Worm (Caenorhabditis elegans) whole organism, late embryonic: Measurements from ENCODE around the gene bbs-4.

Source experiments
- C38D4.7 ChIP-seq: fragments of 200-800 bp; sonication (Bioruptor generic); optimal IDR thresholded peaks from 2 replicates; lab custom pipeline; 2018; ENCODE audit warnings: mild to moderate bottlenecking, missing genetic modification characterization, moderate library complexity, missing compliant biosample characterization
- K09A11.1 ChIP-seq: sonication (generic microtip); optimal IDR thresholded peaks from 2 replicates; lab custom pipeline; 2017; ENCODE audit warnings: antibody characterized with exemption, mild to moderate bottlenecking, missing genetic modification characterization, missing compliant biosample characterization; ENCODE audit not compliant: insufficient read depth
- ama-1 ChIP-seq: fragments of 150-350 bp; optimal IDR thresholded peaks from 2 replicates; lab custom pipeline; 2014
- dve-1 ChIP-seq: sonication (generic microtip); optimal IDR thresholded peaks from 2 replicates; lab custom pipeline; 2017; ENCODE audit warnings: antibody characterized with exemption, mild to moderate bottlenecking, missing genetic modification characterization, missing compliant biosample characterization
- elt-2 ChIP-seq: sonication (generic microtip); optimal IDR thresholded peaks from 2 replicates; lab custom pipeline; 2016; ENCODE audit warnings: missing genetic modification reagents, missing genetic modification characterization, missing compliant biosample characterization
- lim-6 ChIP-seq: sonication (generic microtip); optimal IDR thresholded peaks from 2 replicates; lab custom pipeline; 2016; ENCODE audit warnings: missing genetic modification characterization, missing compliant biosample characterization
- lin-11 ChIP-seq: fragments of 200-800 bp; sonication (Bioruptor generic); optimal IDR thresholded peaks from 2 replicates; lab custom pipeline; 2018; ENCODE audit warnings: mild to moderate bottlenecking, missing genetic modification characterization, missing compliant biosample characterization
- madf-2 ChIP-seq: sonication (generic microtip); optimal IDR thresholded peaks from 2 replicates; lab custom pipeline; 2017; ENCODE audit warnings: missing genetic modification characterization, missing compliant biosample characterization
- mec-3 ChIP-seq: sonication (generic microtip); optimal IDR thresholded peaks from 2 replicates; lab custom pipeline; 2016; ENCODE audit warnings: borderline replicate concordance, missing genetic modification characterization, missing compliant biosample characterization
- pag-3 ChIP-seq: sonication (generic microtip); optimal IDR thresholded peaks from 2 replicates; lab custom pipeline; 2016; ENCODE audit warnings: missing compliant biosample characterization, missing genetic modification characterization, borderline replicate concordance
- pat-9 ChIP-seq: fragments of 200-800 bp; sonication (Bioruptor generic); optimal IDR thresholded peaks from 2 replicates; lab custom pipeline; 2018; ENCODE audit warnings: mild to moderate bottlenecking, missing genetic modification characterization, moderate library complexity, missing compliant biosample characterization
- pros-1 ChIP-seq: fragments of 150-350 bp; optimal IDR thresholded peaks from 2 replicates; lab custom pipeline; 2014; ENCODE audit warnings: missing biosample characterization, missing genetic modification reagents, missing genetic modification characterization
- unc-86 ChIP-seq: sonication (generic microtip); optimal IDR thresholded peaks from 2 replicates; lab custom pipeline; 2016; ENCODE audit warnings: missing genetic modification characterization, missing compliant biosample characterization
- ztf-16 ChIP-seq: sonication (generic microtip); optimal IDR thresholded peaks from 2 replicates; lab custom pipeline; 2017; ENCODE audit warnings: missing genetic modification characterization, missing compliant biosample characterization

bbs-4 gene

DNA sequence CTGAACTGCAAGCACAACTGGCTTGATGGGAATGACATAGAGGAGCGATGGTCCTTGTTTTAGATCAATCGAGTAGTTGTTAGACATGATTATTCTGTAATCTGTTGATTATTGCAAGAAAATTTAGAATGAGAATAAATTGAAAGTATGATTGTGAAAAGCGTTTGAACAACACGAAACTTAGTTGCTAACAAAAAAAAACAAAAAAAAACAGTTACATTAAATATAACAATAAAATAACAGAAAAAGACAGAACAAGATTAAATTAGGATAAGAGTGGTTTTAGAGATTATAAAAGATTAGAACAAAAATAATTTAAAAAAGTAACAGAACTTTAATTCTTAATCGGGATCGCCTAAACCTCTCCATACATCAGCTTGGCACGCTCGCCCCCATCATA is 48.8 kb downstream of the bbs-4 start, which contains the start of gene C48B4.9:
Gene C48B4.9, minus strand, starts transcription at position 101 of the 400 bp plus-strand sequence.
- TF ChIP-seq C38D4.7 (GFP tag; lab: Kevin White, UChicago) (no peak), pat-9 (no peak), ztf-16 (tag; lab: Kevin White, UChicago) (no peak), unc-86 (tag; lab: Kevin White, UChicago) (no peak), lin-11 (tag; lab: Kevin White, UChicago) (no peak), lim-6 (tag; lab: Kevin White, UChicago) (no peak), elt-2 (no peak), pros-1 (tag; lab: Kevin White, UChicago) (no peak)

DNA sequence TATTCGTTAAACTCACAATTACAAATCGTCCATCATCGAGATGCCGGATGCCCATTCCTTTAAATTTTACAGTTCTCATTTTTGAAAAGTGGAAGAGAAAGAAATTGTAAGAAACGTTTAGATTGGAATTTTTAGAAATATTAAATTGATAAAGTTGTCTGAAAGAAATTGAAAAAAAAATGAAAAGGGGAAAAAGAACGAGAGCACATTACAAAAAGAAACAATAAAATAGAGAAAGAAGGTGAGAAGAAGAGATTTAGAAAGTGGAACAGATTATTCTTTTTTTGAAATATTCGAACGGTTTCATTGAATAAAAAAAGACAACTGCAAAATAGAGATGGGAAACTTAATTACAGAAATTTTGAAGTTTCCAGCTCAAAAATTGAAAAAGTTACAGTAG is 50.8 kb downstream of the bbs-4 start, which contains the start of gene C48B4.8:
Gene C48B4.8, minus strand, starts transcription at position 101 of the 400 bp plus-strand sequence.
- no peak for TF ChIP-seq pag-3 (tag; lab: Kevin White, UChicago)
- no peak for TF ChIP-seq pat-9
- no peak for TF ChIP-seq mec-3 (tag; lab: Kevin White, UChicago)
- TF ChIP-seq madf-2 (tag; lab: Kevin White, UChicago): no peak
- TF ChIP-seq dve-1 (tag; lab: Kevin White, UChicago): no peak
- no peak for TF ChIP-seq ama-1 (lab: Kevin White, UChicago)
- TF ChIP-seq K09A11.1: no peak
- TF ChIP-seq, all 69 proteins: peak for 0
